Fruit fly (Drosophila melanogaster) whole organism, adult: ENCODE results near the gene Sec63.

ENCODE experiments used
- CG11617 ChIP-seq: fragments of 200-800 bp; sonication (Bioruptor generic); optimal IDR thresholded peaks from 2 replicates; lab custom pipeline; 2017; ENCODE audit warnings: mild to moderate bottlenecking, missing biosample characterization, missing genetic modification reagents, missing genetic modification characterization
- CG1620 ChIP-seq: fragments of 200-800 bp; sonication (Bioruptor generic); optimal IDR thresholded peaks from 2 replicates; lab custom pipeline; 2016; ENCODE audit warnings: missing biosample characterization, missing genetic modification characterization
- CG33017 ChIP-seq: fragments of 200-800 bp; sonication (Bioruptor generic); optimal IDR thresholded peaks from 2 replicates; lab custom pipeline; 2018; ENCODE audit warnings: missing biosample characterization, mild to moderate bottlenecking, missing genetic modification characterization, moderate library complexity
- CG5204 ChIP-seq: fragments of 200-800 bp; sonication (Bioruptor generic); optimal IDR thresholded peaks from 2 replicates; lab custom pipeline; 2016; ENCODE audit warnings: missing biosample characterization, missing genetic modification characterization
- CG7045 ChIP-seq: fragments of 200-800 bp; sonication (Bioruptor generic); optimal IDR thresholded peaks from 2 replicates; lab custom pipeline; 2017; ENCODE audit warnings: missing biosample characterization, mild to moderate bottlenecking, missing genetic modification characterization
- CG7101 ChIP-seq: fragments of 200-800 bp; sonication (Bioruptor generic); optimal IDR thresholded peaks from 2 replicates; lab custom pipeline; 2018; ENCODE audit warnings: missing biosample characterization, mild to moderate bottlenecking, missing genetic modification characterization, moderate library complexity
- Clk ChIP-seq: fragments of 200-800 bp; sonication (Bioruptor generic); optimal IDR thresholded peaks from 2 replicates; lab custom pipeline; 2017; ENCODE audit warnings: missing biosample characterization, missing genetic modification characterization
- Crg-1 ChIP-seq: fragments of 200-800 bp; sonication (Bioruptor generic); optimal IDR thresholded peaks from 2 replicates; lab custom pipeline; 2016; ENCODE audit warnings: missing biosample characterization, missing genetic modification characterization
- Hr96 ChIP-seq: fragments of 200-800 bp; sonication (Bioruptor generic); optimal IDR thresholded peaks from 2 replicates; lab custom pipeline; 2016; ENCODE audit warnings: missing biosample characterization, missing genetic modification characterization
- Mnt ChIP-seq: fragments of 200-800 bp; sonication (Bioruptor generic); optimal IDR thresholded peaks from 2 replicates; lab custom pipeline; 2016; ENCODE audit warnings: missing biosample characterization, mild to moderate bottlenecking, missing genetic modification characterization
- bab1 ChIP-seq: fragments of 200-800 bp; sonication (Bioruptor generic); optimal IDR thresholded peaks from 3 replicates; lab custom pipeline; 2019; ENCODE audit warnings: missing biosample characterization, mild to moderate bottlenecking, missing genetic modification characterization, moderate library complexity
- cnc ChIP-seq, 2 experiments: fragments of >200 bp; optimal IDR thresholded peaks; 2 replicates each; lab custom pipeline; 2017
- kay ChIP-seq: fragments of 200-800 bp; sonication (Bioruptor generic); peaks from one replicate; lab custom pipeline; 2016; ENCODE audit warnings: missing biosample characterization, missing genetic modification characterization, borderline replicate concordance
- ovo ChIP-seq: fragments of 200-800 bp; sonication (Bioruptor generic); optimal IDR thresholded peaks from 2 replicates; lab custom pipeline; 2016; ENCODE audit warnings: missing biosample characterization, missing genetic modification characterization
- pad ChIP-seq: fragments of 200-800 bp; sonication (Bioruptor generic); optimal IDR thresholded peaks from 3 replicates; lab custom pipeline; 2017; ENCODE audit warnings: missing biosample characterization, missing genetic modification characterization, mild to moderate bottlenecking, moderate library complexity, missing genetic modification reagents
- tj ChIP-seq: fragments of 200-800 bp; sonication (Bioruptor generic); optimal IDR thresholded peaks from 3 replicates; lab custom pipeline; 2017; ENCODE audit warnings: missing biosample characterization, mild to moderate bottlenecking, missing genetic modification characterization, moderate library complexity
- toe ChIP-seq: fragments of 200-800 bp; sonication (Bioruptor generic); optimal IDR thresholded peaks from 2 replicates; lab custom pipeline; 2016; ENCODE audit warnings: missing biosample characterization, missing genetic modification characterization

Gene Sec63

DNA sequence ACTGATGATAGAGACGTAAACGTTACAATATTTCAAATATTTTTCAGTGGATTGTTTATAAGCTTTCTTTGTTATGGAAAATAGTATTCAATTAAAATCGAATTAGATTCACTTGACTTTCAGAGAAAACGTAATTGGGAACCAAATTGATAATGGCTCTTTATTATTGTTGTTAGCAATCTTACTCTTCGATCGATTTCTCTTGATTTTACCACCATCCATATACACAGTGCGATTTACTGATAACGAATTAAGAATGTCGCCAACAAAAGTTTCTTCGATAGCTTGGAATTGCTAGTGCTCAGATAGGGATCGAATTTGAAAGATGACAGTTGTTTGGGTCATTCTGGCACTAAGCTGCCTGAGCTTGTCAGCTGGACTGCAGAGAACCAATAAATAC, 39.4 kb downstream of the Sec63 start, which contains the start of gene CG18417:
Gene CG18417, plus strand, starts transcription at position 301 of the 400 bp plus-strand sequence.
- TF ChIP-seq CG33017 (tag; lab: Kevin White, UChicago) (no peak), pad (GFP tag; lab: Kevin White, UChicago) (no peak), Hr96 (GFP tag; lab: Kevin White, UChicago) (no peak), CG7045 (GFP tag; lab: Kevin White, UChicago) (no peak), ovo (no peak), Mnt (GFP tag; lab: Kevin White, UChicago) (no peak), bab1 (no peak), CG7101 (tag; lab: Kevin White, UChicago) (no peak), Crg-1 (GFP tag; lab: Kevin White, UChicago) (no peak), kay (GFP tag; lab: Kevin White, UChicago) (no peak), CG5204 (no peak), tj (GFP tag; lab: Kevin White, UChicago) (no peak), CG11617 (GFP tag; lab: Kevin White, UChicago) (no peak), Clk (no peak), CG1620 (no peak)

dm6 chr3L:7401972-7402371, 41.6 kb downstream of the Sec63 start:
- no peak for TF ChIP-seq Crg-1 (GFP tag; lab: Kevin White, UChicago)
- no peak for TF ChIP-seq Hr96 (GFP tag; lab: Kevin White, UChicago)
- no peak for TF ChIP-seq tj (GFP tag; lab: Kevin White, UChicago)
- no peak for TF ChIP-seq CG11617 (GFP tag; lab: Kevin White, UChicago)
- TF ChIP-seq pad (GFP tag; lab: Kevin White, UChicago) = no peak
- no peak for TF ChIP-seq ovo
- no peak for TF ChIP-seq cnc (optimal IDR thresholded peaks at IDR 0.05; lab: Kevin White, UChicago)
- TF ChIP-seq Clk = no peak
- no peak for TF ChIP-seq toe (GFP tag; lab: Kevin White, UChicago)
- no peak for TF ChIP-seq bab1
- TF ChIP-seq kay (GFP tag; lab: Kevin White, UChicago) = no peak
- no peak for TF ChIP-seq CG5204

DNA sequence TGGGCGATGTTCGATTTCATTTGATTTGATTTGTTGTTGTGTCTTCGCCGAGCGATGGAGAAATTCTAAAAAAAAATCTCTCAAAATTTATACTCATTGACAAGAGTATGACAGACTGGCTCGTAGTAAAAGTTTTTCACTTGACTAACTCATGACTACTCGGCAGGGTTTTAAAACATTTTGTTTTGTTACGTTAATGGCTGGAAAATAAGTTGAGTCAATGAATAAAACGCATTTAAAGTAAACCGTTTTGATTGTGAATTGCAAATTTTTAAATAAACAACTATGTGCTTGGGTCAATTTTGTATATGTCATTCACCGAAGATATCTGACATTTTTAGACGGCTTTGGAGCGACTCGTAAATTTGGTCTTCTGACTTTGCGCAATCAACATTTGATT, 43.7 kb downstream of the Sec63 start, which contains the start of gene CG8560:
Gene CG8560, minus strand, starts transcription at position 101 of the 400 bp plus-strand sequence.
- no peak for TF ChIP-seq CG1620
- no peak for TF ChIP-seq CG11617 (GFP tag; lab: Kevin White, UChicago)
- no peak for TF ChIP-seq toe (GFP tag; lab: Kevin White, UChicago)
- no peak for TF ChIP-seq CG7045 (GFP tag; lab: Kevin White, UChicago)
- TF ChIP-seq Mnt (GFP tag; lab: Kevin White, UChicago) = no peak
